Worm (Caenorhabditis elegans): Measurements from ENCODE around the gene C29F3.3.

DNA sequence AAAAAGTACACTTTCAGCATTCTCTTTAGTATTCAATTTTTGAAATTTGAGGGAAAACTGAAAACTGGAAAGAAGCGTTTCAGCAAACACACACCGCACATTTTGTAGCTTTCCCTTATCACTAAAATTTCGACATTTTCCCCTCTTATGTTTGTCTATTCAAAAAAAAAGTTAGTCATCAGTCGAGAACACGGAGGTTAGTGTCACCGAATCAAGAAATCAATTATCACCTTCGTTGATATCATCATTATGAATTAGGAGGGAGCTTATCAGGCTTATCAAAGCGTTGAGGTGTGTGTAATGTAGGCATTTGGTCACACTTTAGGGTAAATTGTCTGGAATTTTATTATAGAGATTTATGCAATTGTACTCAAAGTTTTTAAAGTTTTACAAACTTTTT lies 48.6 kb downstream of the C29F3.3 start, which contains the start of gene cpr-3:
- no peak for TF ChIP-seq dmd-8 (GFP tag; IDR thresholded peaks at IDR 0.05)
- no peak for TF ChIP-seq nhr-11 (tag; optimal IDR thresholded peaks at IDR 0.05)
- TF ChIP-seq aha-1 (tag) = no peak
- TF ChIP-seq F37D6.2 (tag; optimal IDR thresholded peaks at IDR 0.05) = no peak
- TF ChIP-seq unc-39 (tag; optimal IDR thresholded peaks at IDR 0.05) = no peak
- TF ChIP-seq attf-4 (tag; optimal IDR thresholded peaks at IDR 0.05) = no peak
- no peak for TF ChIP-seq D1046.2 (GFP tag; IDR thresholded peaks at IDR 0.05)
- TF ChIP-seq zag-1 (tag; optimal IDR thresholded peaks at IDR 0.05) = no peak
- TF ChIP-seq Y75B8A.6 (GFP tag; IDR thresholded peaks at IDR 0.05) = no peak
- no peak for TF ChIP-seq daf-8 (GFP tag; IDR thresholded peaks at IDR 0.05)
- TF ChIP-seq spr-3 (GFP tag; optimal IDR thresholded peaks at IDR 0.05) = no peak
- TF ChIP-seq ceh-32 (tag; optimal IDR thresholded peaks at IDR 0.05; ENCODE audit: poor library complexity) = no peak

Measured in whole organism, L4 larva.